Fruit fly (Drosophila melanogaster) whole organism, embryonic: Measurements from ENCODE around the gene CG14082.
A peak's percentile ranks its signal among the peaks of the same experiment; 100 is the strongest.

Experiments used
- Abd-B ChIP-seq: fragments of 200-800 bp; sonication (Bioruptor generic); optimal IDR thresholded peaks from 2 replicates; lab custom pipeline; 2018; ENCODE audit warnings: missing biosample characterization, mild to moderate bottlenecking, missing genetic modification characterization, moderate library complexity
- CG10654 ChIP-seq: fragments of 200-800 bp; sonication (Bioruptor generic); optimal IDR thresholded peaks from 2 replicates; lab custom pipeline; 2016; ENCODE audit warnings: missing biosample characterization, missing genetic modification characterization
- CG11504 ChIP-seq: fragments of 200-800 bp; sonication (Bioruptor generic); optimal IDR thresholded peaks from 3 replicates; lab custom pipeline; 2019; ENCODE audit warnings: missing biosample characterization, mild to moderate bottlenecking, missing genetic modification characterization, moderate library complexity
- CG13424 ChIP-seq: fragments of 200-800 bp; sonication (Bioruptor generic); optimal IDR thresholded peaks from 2 replicates; lab custom pipeline; 2019; ENCODE audit warnings: missing biosample characterization, mild to moderate bottlenecking, missing genetic modification characterization, moderate library complexity
- CG16863 ChIP-seq: fragments of 200-800 bp; sonication (Bioruptor generic); optimal IDR thresholded peaks from 3 replicates; lab custom pipeline; 2016; ENCODE audit warnings: missing biosample characterization, missing genetic modification characterization
- CG1792 ChIP-seq: fragments of 200-800 bp; sonication (Bioruptor generic); optimal IDR thresholded peaks from 2 replicates; lab custom pipeline; 2016; ENCODE audit warnings: missing biosample characterization, missing genetic modification characterization
- CG18011 ChIP-seq: fragments of 200-800 bp; sonication (Bioruptor generic); optimal IDR thresholded peaks from 2 replicates; lab custom pipeline; 2017; ENCODE audit warnings: missing biosample characterization, missing genetic modification characterization, mild to moderate bottlenecking, moderate library complexity, missing genotype
- CG18262 ChIP-seq: fragments of 200-800 bp; optimal IDR thresholded peaks from 3 replicates; lab custom pipeline; 2019; ENCODE audit warnings: missing biosample characterization, mild to moderate bottlenecking, missing genetic modification characterization, moderate library complexity
- CG1832 ChIP-seq: fragments of 200-800 bp; sonication (Bioruptor generic); optimal IDR thresholded peaks from 2 replicates; lab custom pipeline; 2017; ENCODE audit warnings: missing biosample characterization, mild to moderate bottlenecking, missing genetic modification characterization, inconsistent platforms
- CG2712 ChIP-seq: fragments of 200-800 bp; optimal IDR thresholded peaks from 3 replicates; lab custom pipeline; 2019; ENCODE audit warnings: missing biosample characterization, mild to moderate bottlenecking, missing genetic modification characterization, moderate library complexity
- CG2889 ChIP-seq: fragments of 200-800 bp; sonication (Bioruptor generic); IDR thresholded peaks from 3 replicates; pipeline ENCODE4 v1.3.6; 2022; ENCODE audit warnings: missing biosample characterization, missing genetic modification characterization
- CG5953 ChIP-seq: fragments of 200-800 bp; sonication (Bioruptor generic); IDR thresholded peaks from 2 replicates; pipeline ENCODE4 v1.3.6; 2022; ENCODE audit warnings: missing biosample characterization, missing genetic modification characterization
- CG7357 ChIP-seq: fragments of 200-800 bp; sonication (Bioruptor generic); IDR thresholded peaks from 3 replicates; pipeline ENCODE4 v1.3.6; 2022; ENCODE audit warnings: missing biosample characterization, missing genetic modification characterization
- CG7928 ChIP-seq: fragments of 200-800 bp; sonication (Bioruptor generic); optimal IDR thresholded peaks from 2 replicates; lab custom pipeline; 2017; ENCODE audit warnings: missing biosample characterization, mild to moderate bottlenecking, missing genetic modification characterization
- CG9727 ChIP-seq: fragments of 200-800 bp; sonication (Bioruptor generic); optimal IDR thresholded peaks from 3 replicates; lab custom pipeline; 2017; ENCODE audit warnings: missing biosample characterization, mild to moderate bottlenecking, missing genetic modification characterization
- CG9797 ChIP-seq: fragments of 200-800 bp; sonication (Bioruptor generic); optimal IDR thresholded peaks from 3 replicates; lab custom pipeline; 2018; ENCODE audit warnings: missing biosample characterization, mild to moderate bottlenecking, missing genetic modification characterization
- CTCF ChIP-seq: fragments of 200-800 bp; sonication (Bioruptor generic); optimal IDR thresholded peaks from 2 replicates; lab custom pipeline; 2017; ENCODE audit warnings: missing biosample characterization, mild to moderate bottlenecking, missing genetic modification characterization, moderate library complexity
- Dfd ChIP-seq, 2 experiments: fragments of >200 bp; optimal IDR thresholded peaks; 2 replicates each; lab custom pipeline; 2017; ENCODE audit warnings: missing biosample characterization in 2 of 2, missing genetic modification characterization in 2 of 2
- Dref ChIP-seq: fragments of 200-800 bp; sonication (Bioruptor generic); IDR thresholded peaks from 2 replicates; pipeline ENCODE4 v1.3.6; 2022; ENCODE audit warnings: missing biosample characterization, missing genetic modification characterization
- Fer2 ChIP-seq: fragments of 200-800 bp; sonication (Bioruptor generic); optimal IDR thresholded peaks from 2 replicates; lab custom pipeline; 2018; ENCODE audit warnings: missing biosample characterization, mild to moderate bottlenecking, missing genetic modification characterization, moderate library complexity
- Fer3 ChIP-seq: fragments of 200-800 bp; sonication (Bioruptor generic); optimal IDR thresholded peaks from 2 replicates; lab custom pipeline; 2018; ENCODE audit warnings: missing biosample characterization, mild to moderate bottlenecking, missing genetic modification characterization, moderate library complexity
- HLHmδ ChIP-seq: fragments of 200-800 bp; sonication (Bioruptor generic); optimal IDR thresholded peaks from 2 replicates; lab custom pipeline; 2018; ENCODE audit warnings: missing biosample characterization, mild to moderate bottlenecking, missing genetic modification characterization, moderate library complexity
- Med ChIP-seq: fragments of 200-800 bp; sonication (Bioruptor generic); peaks from one replicate; lab custom pipeline; 2016; ENCODE audit warnings: missing biosample characterization, missing genetic modification characterization, mild to moderate bottlenecking, inconsistent platforms, moderate library complexity
- NC2α ChIP-seq: fragments of 200-800 bp; sonication (Bioruptor generic); optimal IDR thresholded peaks from 2 replicates; lab custom pipeline; 2016; ENCODE audit warnings: missing biosample characterization, missing genetic modification characterization
- NC2β ChIP-seq: fragments of 200-800 bp; sonication (Bioruptor generic); optimal IDR thresholded peaks from 2 replicates; lab custom pipeline; 2016; ENCODE audit warnings: missing biosample characterization, missing genetic modification characterization
- Opbp ChIP-seq: fragments of 200-800 bp; sonication (Bioruptor generic); IDR thresholded peaks from 3 replicates; pipeline ENCODE4 v1.3.6; 2022; ENCODE audit warnings: missing biosample characterization, missing genetic modification characterization; ENCODE audit not compliant: partially characterized antibody
- Optix ChIP-seq: fragments of 200-800 bp; sonication (Bioruptor generic); IDR thresholded peaks from 3 replicates; pipeline ENCODE4 v1.3.6; 2022; ENCODE audit warnings: missing biosample characterization, missing genetic modification characterization
- Side ChIP-seq: fragments of 200-800 bp; sonication (Bioruptor generic); optimal IDR thresholded peaks from 2 replicates; lab custom pipeline; 2016; ENCODE audit warnings: missing biosample characterization, missing genetic modification characterization
- Vsx1 ChIP-seq: fragments of 200-800 bp; sonication (Bioruptor generic); optimal IDR thresholded peaks from 2 replicates; lab custom pipeline; 2017; ENCODE audit warnings: missing biosample characterization, mild to moderate bottlenecking, missing genetic modification characterization, missing genetic modification reagents
- bcd ChIP-seq: fragments of 200-800 bp; sonication (Bioruptor generic); optimal IDR thresholded peaks from 2 replicates; lab custom pipeline; 2017; ENCODE audit warnings: missing biosample characterization, mild to moderate bottlenecking, missing genetic modification characterization
- cad ChIP-seq: fragments of >200 bp; optimal IDR thresholded peaks from 2 replicates; lab custom pipeline; 2017; ENCODE audit warnings: missing biosample characterization, missing genetic modification characterization
- cas ChIP-seq: fragments of 200-800 bp; sonication (Bioruptor generic); IDR thresholded peaks from 2 replicates; pipeline ENCODE4 v1.3.6; 2022; ENCODE audit warnings: missing biosample characterization, missing genetic modification characterization
- chm ChIP-seq: fragments of 200-800 bp; sonication (Bioruptor generic); IDR thresholded peaks from 2 replicates; pipeline ENCODE4 v1.3.6; 2022; ENCODE audit warnings: missing biosample characterization, missing genetic modification characterization
- crol ChIP-seq: fragments of 200-800 bp; sonication (Bioruptor generic); IDR thresholded peaks from 2 replicates; pipeline ENCODE4 v1.3.6; 2022; ENCODE audit warnings: missing biosample characterization, missing genetic modification characterization
- dan ChIP-seq: fragments of 200-800 bp; sonication (Bioruptor generic); IDR thresholded peaks from 2 replicates; pipeline ENCODE4 v1.3.6; 2022; ENCODE audit warnings: missing biosample characterization, missing genetic modification characterization
- dmrt99B ChIP-seq: fragments of 200-800 bp; sonication (Bioruptor generic); optimal IDR thresholded peaks from 2 replicates; lab custom pipeline; 2018; ENCODE audit warnings: missing biosample characterization, mild to moderate bottlenecking, missing genetic modification characterization, moderate library complexity
- fd102C ChIP-seq: fragments of 200-800 bp; sonication (Bioruptor generic); optimal IDR thresholded peaks from 2 replicates; lab custom pipeline; 2018; ENCODE audit warnings: missing biosample characterization, mild to moderate bottlenecking, missing genetic modification characterization, moderate library complexity
- ftz-f1 ChIP-seq: fragments of 200-800 bp; sonication (Bioruptor generic); optimal IDR thresholded peaks from 2 replicates; lab custom pipeline; 2016; ENCODE audit warnings: missing biosample characterization, missing genetic modification characterization
- hkb ChIP-seq, 2 experiments: fragments of 200-800 bp in 1 of 2; fragments of >200 bp in 1 of 2; sonication (Bioruptor generic) in 1 of 2; IDR thresholded peaks in 1 of 2; optimal IDR thresholded peaks in 1 of 2; 2 replicates each; pipeline versions ENCODE4 v1.3.6 to Lab custom; 2017 to 2022; ENCODE audit warnings: missing biosample characterization in 1 of 2, missing genetic modification characterization in 1 of 2
- jing ChIP-seq: fragments of 200-800 bp; sonication (Bioruptor generic); optimal IDR thresholded peaks from 2 replicates; lab custom pipeline; 2018; ENCODE audit warnings: missing biosample characterization, mild to moderate bottlenecking, missing genetic modification characterization
- ken ChIP-seq: fragments of 200-800 bp; sonication (Bioruptor generic); IDR thresholded peaks from 3 replicates; pipeline ENCODE4 v1.3.6; 2022; ENCODE audit warnings: missing biosample characterization, missing genetic modification characterization
- nmo ChIP-seq: fragments of 200-800 bp; sonication (Bioruptor generic); optimal IDR thresholded peaks from 2 replicates; lab custom pipeline; 2018; ENCODE audit warnings: missing biosample characterization, mild to moderate bottlenecking, missing genetic modification characterization, moderate library complexity
- onecut ChIP-seq: fragments of 200-800 bp; sonication (Bioruptor generic); IDR thresholded peaks from 2 replicates; pipeline ENCODE4 v1.3.6; 2022; ENCODE audit warnings: missing biosample characterization, missing genetic modification characterization
- run ChIP-seq: fragments of 200-800 bp; sonication (Bioruptor generic); optimal IDR thresholded peaks from 3 replicates; lab custom pipeline; 2018; ENCODE audit warnings: missing biosample characterization, mild to moderate bottlenecking, missing genetic modification characterization
- sd ChIP-seq: fragments of 200-800 bp; sonication (Bioruptor generic); optimal IDR thresholded peaks from 3 replicates; lab custom pipeline; 2018; ENCODE audit warnings: missing biosample characterization, mild to moderate bottlenecking, missing genetic modification characterization, moderate library complexity
- sens-2 ChIP-seq: fragments of 200-800 bp; sonication (Bioruptor generic); IDR thresholded peaks from 2 replicates; pipeline ENCODE4 v1.3.6; 2022; ENCODE audit warnings: missing biosample characterization, missing genetic modification characterization
- sima ChIP-seq: fragments of 200-800 bp; sonication (Bioruptor generic); optimal IDR thresholded peaks from 2 replicates; lab custom pipeline; 2016; ENCODE audit warnings: missing biosample characterization, missing genetic modification characterization
- tgo ChIP-seq: fragments of 200-800 bp; sonication (Bioruptor generic); IDR thresholded peaks from 3 replicates; pipeline ENCODE4 v1.3.6; 2022; ENCODE audit warnings: missing biosample characterization, missing genetic modification characterization
- trem ChIP-seq: fragments of 200-800 bp; optimal IDR thresholded peaks from 3 replicates; lab custom pipeline; 2019; ENCODE audit warnings: missing biosample characterization, mild to moderate bottlenecking, missing genetic modification characterization, moderate library complexity
- wek ChIP-seq: fragments of 200-800 bp; sonication (Bioruptor generic); optimal IDR thresholded peaks from 3 replicates; lab custom pipeline; 2018; ENCODE audit warnings: missing biosample characterization, mild to moderate bottlenecking, missing genetic modification characterization, moderate library complexity
- zen ChIP-seq: fragments of 200-800 bp; sonication (Bioruptor generic); optimal IDR thresholded peaks from 3 replicates; lab custom pipeline; 2018; ENCODE audit warnings: missing biosample characterization, mild to moderate bottlenecking, missing genetic modification characterization, moderate library complexity

CG14082 gene

DNA sequence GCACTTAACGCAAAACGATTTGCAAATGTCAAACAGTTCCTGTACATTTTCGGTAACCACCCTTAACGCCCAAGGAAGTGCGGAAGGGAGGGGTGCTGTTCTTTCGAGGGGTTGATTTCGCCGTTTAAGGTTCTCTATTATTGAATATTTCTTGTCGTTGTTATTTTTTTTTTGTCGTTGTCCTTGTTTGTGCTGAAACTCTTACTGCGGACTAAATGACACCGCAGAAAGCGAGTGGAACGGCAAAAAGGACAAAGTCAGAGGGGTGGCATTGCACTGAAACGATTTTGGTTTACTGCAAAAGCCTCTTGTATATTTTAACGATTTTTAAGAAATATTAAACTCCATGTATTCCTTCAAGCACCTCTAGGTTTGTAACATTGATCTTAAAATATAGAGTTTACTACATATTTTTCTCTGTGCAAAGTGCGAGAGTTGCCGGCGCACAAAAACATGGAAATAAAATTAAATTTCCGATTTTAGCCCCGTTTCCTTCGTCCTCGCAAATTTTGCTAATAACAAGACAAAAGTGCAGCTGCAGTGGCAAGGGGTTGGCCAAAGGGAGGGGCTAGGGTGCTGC is 13.3 kb upstream of the CG14082 start (continued):
- TF ChIP-seq sd (tag; lab: Kevin White, UChicago) = no peak
- peak; percentile 8 for TF ChIP-seq NC2β
- TF ChIP-seq Dfd (GFP tag; optimal IDR thresholded peaks at IDR 0.05; lab: Kevin White, UChicago) = no peak
- no peak for TF ChIP-seq CG11504 (tag; lab: Kevin White, UChicago)
- TF ChIP-seq CG7357 (GFP tag; lab: Robert Waterston, UW) = no peak
- no peak for TF ChIP-seq fd102C (GFP tag; lab: Kevin White, UChicago)
- TF ChIP-seq CG16863 (GFP tag; lab: Kevin White, UChicago) = no peak
- TF ChIP-seq Abd-B (GFP tag; lab: Kevin White, UChicago) = no peak
- peak; percentile 63 for TF ChIP-seq Med (GFP tag; lab: Kevin White, UChicago)
- TF ChIP-seq CG9797 (GFP tag; lab: Kevin White, UChicago) = no peak
- TF ChIP-seq Fer2 (tag; lab: Kevin White, UChicago) = no peak
- no peak for TF ChIP-seq Dref (GFP tag; lab: Robert Waterston, UW)
- TF ChIP-seq CG9727 = no peak
- no peak for TF ChIP-seq HLHmδ (GFP tag; lab: Kevin White, UChicago)
- no peak for TF ChIP-seq CG2889

DNA sequence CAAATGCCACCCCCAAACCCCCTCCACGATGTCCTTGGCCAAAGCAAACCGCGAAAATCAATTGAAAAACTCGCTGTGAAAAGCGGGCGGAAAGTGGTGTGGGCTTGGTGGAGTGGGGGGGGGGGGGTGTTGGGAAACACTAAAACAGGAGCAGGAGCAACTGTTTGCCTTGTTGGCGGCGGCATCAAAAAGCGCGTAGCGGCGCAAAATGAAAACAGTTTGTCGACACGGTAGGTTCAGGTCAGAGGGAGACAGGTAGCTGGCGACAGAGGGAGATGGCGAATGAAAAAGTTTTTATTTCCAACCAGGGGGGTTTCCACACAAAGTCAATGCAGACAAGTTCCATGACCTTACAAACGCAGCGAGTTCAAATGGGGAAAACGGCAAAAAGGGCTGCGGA is 12.2 kb upstream of the CG14082 start:
- TF ChIP-seq Side (no peak), NC2α (GFP tag; lab: Kevin White, UChicago) (no peak), ken (GFP tag; lab: Robert Waterston, UW) (no peak), jing (no peak), cad (GFP tag; lab: Kevin White, UChicago) (no peak), CG1832 (GFP tag; lab: Kevin White, UChicago) (peak; percentile 55), Vsx1 (GFP tag; lab: Kevin White, UChicago) (no peak), dan (GFP tag; lab: Robert Waterston, UW) (no peak), wek (GFP tag; lab: Kevin White, UChicago) (no peak), dmrt99B (tag; lab: Kevin White, UChicago) (no peak), Optix (no peak), CG5953 (peak; percentile 24; the same call in 1 of the 2 replicates), bcd (GFP tag; lab: Kevin White, UChicago) (no peak), trem (tag; lab: Kevin White, UChicago) (no peak), tgo (GFP tag; lab: Robert Waterston, UW) (no peak), run (no peak), chm (GFP tag; lab: Robert Waterston, UW) (no peak), onecut (peak; percentile 36; the same call in 1 of the 2 replicates), CG2889 (no peak), Opbp (no peak), CG9727 (no peak), crol (GFP tag; lab: Robert Waterston, UW) (peak; percentile 76), CG18011 (GFP tag; lab: Kevin White, UChicago) (no peak)

DNA sequence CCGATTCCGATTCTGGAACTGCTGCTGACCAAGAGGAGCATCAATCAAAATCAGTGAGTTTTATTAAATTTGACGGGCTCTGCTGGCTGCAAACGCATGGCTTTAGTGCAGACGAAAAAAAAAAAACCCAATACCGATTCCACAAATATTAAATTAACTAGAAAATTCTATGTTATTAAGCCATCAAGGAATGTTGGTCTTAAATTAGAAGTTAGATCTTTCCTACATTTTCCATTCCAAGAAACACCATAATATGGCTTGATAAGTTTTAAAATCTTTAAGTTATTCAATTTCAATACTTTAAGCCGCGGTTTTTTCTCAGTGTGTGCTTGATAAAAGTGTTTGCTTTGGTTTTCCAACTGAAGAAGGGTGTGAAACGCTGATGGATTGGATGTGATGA is 8.4 kb upstream of the CG14082 start:
- TF ChIP-seq ftz-f1 (GFP tag; lab: Kevin White, UChicago) = no peak
- peak; percentile 20 for TF ChIP-seq CG2712 (tag; lab: Kevin White, UChicago)
- TF ChIP-seq cas (GFP tag; lab: Robert Waterston, UW) = no peak
- TF ChIP-seq sima (GFP tag; lab: Kevin White, UChicago) = no peak
- TF ChIP-seq Dfd (GFP tag; optimal IDR thresholded peaks at IDR 0.05; lab: Kevin White, UChicago) = no peak
- no peak for TF ChIP-seq nmo (GFP tag; lab: Kevin White, UChicago)
- TF ChIP-seq hkb (optimal IDR thresholded peaks at IDR 0.05; lab: Kevin White, UChicago) = no peak
- TF ChIP-seq hkb (GFP tag; IDR thresholded peaks at IDR 0.05; lab: Robert Waterston, UW) = no peak
- no peak for TF ChIP-seq CTCF
- TF ChIP-seq sens-2 (GFP tag; lab: Robert Waterston, UW) = no peak
- TF ChIP-seq CG7928 (GFP tag; lab: Kevin White, UChicago) = no peak
- TF ChIP-seq CG1792 (GFP tag; lab: Kevin White, UChicago) = no peak
- TF ChIP-seq CG13424 (tag; lab: Kevin White, UChicago) = no peak
- TF ChIP-seq Fer3 (tag; lab: Kevin White, UChicago) = no peak
- TF ChIP-seq CG18262 (tag; lab: Kevin White, UChicago) = peak; percentile 9
- TF ChIP-seq CG10654 (GFP tag; lab: Kevin White, UChicago) = no peak
- no peak for TF ChIP-seq zen (tag; lab: Kevin White, UChicago)
